Worm (Caenorhabditis elegans): ENCODE data around the gene Y37H2A.7.

DNA sequence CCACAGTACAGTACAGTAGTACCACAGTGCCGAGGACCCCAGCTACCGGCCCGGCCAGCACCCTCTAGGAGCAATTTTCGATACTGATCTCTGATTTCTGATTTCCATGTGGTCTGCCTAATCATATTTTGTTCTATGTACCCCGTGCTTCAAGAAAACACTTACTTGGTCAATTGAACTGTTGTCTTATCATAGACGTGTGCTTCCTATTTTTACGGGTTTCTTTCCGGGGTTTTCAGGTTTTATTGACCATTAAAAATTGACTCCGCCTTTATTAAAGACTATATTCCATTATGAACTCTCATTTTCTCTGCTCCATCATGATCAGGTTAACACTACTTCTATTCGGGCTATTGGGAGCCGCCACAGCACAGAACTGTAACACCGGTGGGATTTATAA is 23.4 kb upstream of the Y37H2A.7 start, which contains the start of gene clec-48:
- TF ChIP-seq med-1 (GFP tag; optimal IDR thresholded peaks at IDR 0.05; ENCODE audit: insufficient read depth) (no peak), ztf-23 (GFP tag; IDR thresholded peaks at IDR 0.05) (no peak), ztf-29 (GFP tag; IDR thresholded peaks at IDR 0.05) (no peak), flt-1 (GFP tag; IDR thresholded peaks at IDR 0.05) (no peak), cog-1 (tag; optimal IDR thresholded peaks at IDR 0.05) (no peak), klf-2 (GFP tag; conservative IDR thresholded peaks at IDR 0.05) (no peak), tab-1 (GFP tag; IDR thresholded peaks at IDR 0.05) (no peak)

All from whole organism, midembryonic.